Fruit fly (Drosophila melanogaster): ENCODE measurements around the gene Abcd3.
A peak's percentile ranks its signal among the peaks of the same experiment; 100 is the strongest.

Abcd3 gene

DNA sequence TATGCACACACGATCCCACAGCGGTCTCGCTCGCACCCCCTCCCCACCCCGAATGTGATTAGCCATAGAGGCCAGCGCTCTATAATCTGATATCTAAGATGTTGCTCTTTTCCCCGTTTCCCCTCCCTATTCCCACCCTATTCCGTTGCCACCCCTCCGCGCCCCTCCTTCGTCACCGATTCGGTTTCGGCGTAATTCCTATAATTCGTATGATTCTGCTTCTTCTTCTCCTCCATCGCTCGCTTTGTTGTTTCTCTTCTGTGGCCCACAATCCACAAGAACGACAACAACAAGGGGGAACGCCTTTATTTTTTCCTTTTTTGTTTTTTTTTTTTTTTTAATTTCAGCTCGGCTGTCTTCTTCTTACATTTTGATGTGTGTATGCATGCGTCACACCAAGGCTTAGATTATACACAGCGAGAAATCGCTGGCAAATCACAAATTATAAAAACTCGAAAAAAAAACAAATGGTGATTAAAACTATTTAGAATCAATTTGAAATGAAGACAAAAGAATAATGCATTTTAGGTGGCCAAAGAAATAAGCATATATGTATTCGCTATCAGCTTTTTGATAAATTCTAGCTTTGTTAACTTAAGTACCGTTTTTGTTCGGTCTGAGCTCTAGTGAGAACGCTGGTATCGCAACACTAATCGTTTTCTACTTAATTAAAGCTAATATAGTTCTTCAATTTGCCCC, 19.4 kb downstream of the Abcd3 start (continued):
- TF ChIP-seq kni (GFP tag; optimal IDR thresholded peaks at IDR 0.05): peak; percentile 29
- TF ChIP-seq corto (GFP tag; optimal IDR thresholded peaks at IDR 0.05): no peak
- peak; percentile 26 for TF ChIP-seq CG5245 (GFP tag; optimal IDR thresholded peaks at IDR 0.05)
- TF ChIP-seq CG1529 (GFP tag; optimal IDR thresholded peaks at IDR 0.05): no peak
- peak; percentile 71 for TF ChIP-seq pros (GFP tag; optimal IDR thresholded peaks at IDR 0.05)
- TF ChIP-seq CG15011 (GFP tag; optimal IDR thresholded peaks at IDR 0.05): peak; percentile 6
- peak; percentile 9 for TF ChIP-seq Nf-YB (GFP tag; optimal IDR thresholded peaks at IDR 0.05)
- TF ChIP-seq psq (GFP tag; optimal IDR thresholded peaks at IDR 0.05): peak; percentile 43
- no peak for TF ChIP-seq CG12219 (GFP tag; optimal IDR thresholded peaks at IDR 0.05)
- TF ChIP-seq vvl (GFP tag; IDR thresholded peaks at IDR 0.05): peak; percentile 41; the same call in 1 of the 2 replicates
- TF ChIP-seq Fer1 (GFP tag; optimal IDR thresholded peaks at IDR 0.05): no peak
- peak; percentile 8 for TF ChIP-seq fd102C (GFP tag; optimal IDR thresholded peaks at IDR 0.05)
- peak; percentile 39; the same call in 1 of the 3 replicates for TF ChIP-seq CG34422 (GFP tag; IDR thresholded peaks at IDR 0.05)
- TF ChIP-seq CG3407 (GFP tag; optimal IDR thresholded peaks at IDR 0.05): peak; percentile 4
- TF ChIP-seq CG10321 (GFP tag; IDR thresholded peaks at IDR 0.05): no peak
- peak; percentile 28 for TF ChIP-seq PHDP (tag; optimal IDR thresholded peaks at IDR 0.05)
- no peak for TF ChIP-seq Oaz (GFP tag; IDR thresholded peaks at IDR 0.05)
- TF ChIP-seq Usf (GFP tag; optimal IDR thresholded peaks at IDR 0.05): peak; percentile 21
- peak; percentile 48; the same call in 1 of the 2 replicates for TF ChIP-seq sim (GFP tag; IDR thresholded peaks at IDR 0.05)
- TF ChIP-seq hkb (optimal IDR thresholded peaks at IDR 0.05): no peak
- TF ChIP-seq hkb (GFP tag; IDR thresholded peaks at IDR 0.05): peak; percentile 46; the same call in 1 of the 2 replicates
- TF ChIP-seq seq (GFP tag; IDR thresholded peaks at IDR 0.05): no peak
- peak; percentile 25 for TF ChIP-seq kay (GFP tag; optimal IDR thresholded peaks at IDR 0.05)
- peak; percentile 29 for TF ChIP-seq CG1832 (GFP tag; optimal IDR thresholded peaks at IDR 0.05)
- no peak for TF ChIP-seq gro (GFP tag; optimal IDR thresholded peaks at IDR 0.05)
- 0 out of 2 replicates have a peak, but pooled peaks have one; percentile 21 for TF ChIP-seq CG31224 (GFP tag; IDR thresholded peaks at IDR 0.05)
- TF ChIP-seq CG12391 (tag; optimal IDR thresholded peaks at IDR 0.05): peak; percentile 58
- no peak for TF ChIP-seq Atf3 (GFP tag; optimal IDR thresholded peaks at IDR 0.05)
- peak; percentile 51 for TF ChIP-seq CG2678 (tag; optimal IDR thresholded peaks at IDR 0.05)
- TF ChIP-seq CG4820 (GFP tag; optimal IDR thresholded peaks at IDR 0.05): peak; percentile 54
- peak; percentile 55 for TF ChIP-seq gsb-n (tag; optimal IDR thresholded peaks at IDR 0.05)
- peak; percentile 36 for TF ChIP-seq nom (GFP tag; optimal IDR thresholded peaks at IDR 0.05)
- TF ChIP-seq CG10209 (GFP tag; optimal IDR thresholded peaks at IDR 0.05): peak; percentile 30
- TF ChIP-seq CG12744 (GFP tag; optimal IDR thresholded peaks at IDR 0.05): peak; percentile 9
- peak; percentile 64 for TF ChIP-seq CG10267 (tag; optimal IDR thresholded peaks at IDR 0.05)
- TF ChIP-seq CG2712 (tag; optimal IDR thresholded peaks at IDR 0.05): peak; percentile 74
- no peak for TF ChIP-seq CG8089 (GFP tag; optimal IDR thresholded peaks at IDR 0.05)
- TF ChIP-seq Xrp1 (GFP tag; IDR thresholded peaks at IDR 0.05): peak; percentile 88
- peak; percentile 38 for TF ChIP-seq CG8944 (GFP tag; optimal IDR thresholded peaks at IDR 0.05)
- TF ChIP-seq CG15696 (tag; optimal IDR thresholded peaks at IDR 0.05): peak; percentile 58
- peak; percentile 58 for TF ChIP-seq Spps (tag; optimal IDR thresholded peaks at IDR 0.05)
- no peak for TF ChIP-seq usp (GFP tag; optimal IDR thresholded peaks at IDR 0.05)
- TF ChIP-seq chm (GFP tag; IDR thresholded peaks at IDR 0.05): peak; percentile 68; the same call in 1 of the 2 replicates
- no peak for TF ChIP-seq Trl (optimal IDR thresholded peaks at IDR 0.05)
- peak; percentile 37 for TF ChIP-seq Trl (GFP tag; optimal IDR thresholded peaks at IDR 0.05)
- no peak for TF ChIP-seq fd3F (GFP tag; optimal IDR thresholded peaks at IDR 0.05)
- peak; percentile 51 for TF ChIP-seq CG30403 (GFP tag; optimal IDR thresholded peaks at IDR 0.05)
- TF ChIP-seq CG13123 (GFP tag; optimal IDR thresholded peaks at IDR 0.05): no peak
- peak; percentile 42 for TF ChIP-seq Six4 (GFP tag; optimal IDR thresholded peaks at IDR 0.05)
- TF ChIP-seq Atf-2 (GFP tag; optimal IDR thresholded peaks at IDR 0.05): peak; percentile 45
